Fruit fly (Drosophila melanogaster): ENCODE data around the gene CG5103.

DNA sequence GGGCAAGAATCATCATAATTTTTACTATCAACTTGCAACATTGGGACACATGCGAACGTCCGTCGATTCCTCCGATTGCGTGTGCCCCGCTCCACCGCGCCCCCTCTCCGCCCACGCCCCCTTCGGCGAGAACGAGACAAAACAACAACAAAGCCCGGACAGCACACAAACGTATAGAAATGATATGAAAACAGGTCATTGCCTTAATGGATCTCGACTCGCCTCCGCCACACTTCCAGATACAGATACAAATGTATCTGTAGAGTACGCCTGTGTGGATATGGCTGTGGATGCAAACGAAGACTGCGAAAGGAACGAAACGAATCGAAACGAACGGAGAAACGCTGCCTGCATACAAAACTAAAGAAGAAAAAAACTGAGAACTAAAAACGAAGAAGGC lies 50.4 kb downstream of the CG5103 start:
- TF ChIP-seq CG8478 (optimal IDR thresholded peaks at IDR 0.05) = no peak
- no peak for TF ChIP-seq CTCF (optimal IDR thresholded peaks at IDR 0.05)

Measured in S2 (cell line).